Fruit fly (Drosophila melanogaster) ovary, adult (tissue): ENCODE results near the gene CycT.

Source experiments
- CG17801 ChIP-seq: fragments of 200-800 bp; optimal IDR thresholded peaks from 2 replicates; lab custom pipeline; 2019; ENCODE audit warnings: missing biosample characterization, mild to moderate bottlenecking, missing genetic modification characterization, moderate library complexity; ENCODE audit not compliant: partially characterized antibody

The CycT gene

dm6 chr3L:17557215-17557904 lies at the start of gene CycT:
Gene CycT (minus strand): TSS chr3L:17557788.
- peak; percentile 60 for TF ChIP-seq CG17801

- TF ChIP-seq CG17801 = no peak
Measured at dm6 chr3L:17606629-17607287, 49.2 kb upstream of the CycT start.

dm6 chr3L:17604891-17605290 lies 47.3 kb upstream of the CycT start:
- TF ChIP-seq CG17801 = no peak

dm6 chr3L:17603528-17604414 lies 46.2 kb upstream of the CycT start:
- no peak for TF ChIP-seq CG17801

- TF ChIP-seq CG17801 = peak; percentile 87
Measured at dm6 chr3L:17596897-17597296, 39.3 kb upstream of the CycT start.

dm6 chr3L:17595810-17596561 lies 38.4 kb upstream of the CycT start:
- TF ChIP-seq CG17801 = no peak

- TF ChIP-seq CG17801 = no peak
Measured at dm6 chr3L:17593174-17593573, 35.6 kb upstream of the CycT start.

- no peak for TF ChIP-seq CG17801
Measured at dm6 chr3L:17591217-17591467, 33.6 kb upstream of the CycT start.

dm6 chr3L:17590455-17591216 lies 33.0 kb upstream of the CycT start:
- no peak for TF ChIP-seq CG17801

dm6 chr3L:17590049-17590448 lies 32.5 kb upstream of the CycT start:
- TF ChIP-seq CG17801 = no peak

- no peak for TF ChIP-seq CG17801
Measured at dm6 chr3L:17588686-17589085, 31.1 kb upstream of the CycT start.

- TF ChIP-seq CG17801 = no peak
Measured at dm6 chr3L:17587897-17588296, 30.3 kb upstream of the CycT start.

- TF ChIP-seq CG17801 = no peak
Measured at dm6 chr3L:17587292-17587691, 29.7 kb upstream of the CycT start.

- TF ChIP-seq CG17801 = no peak
Measured at dm6 chr3L:17586370-17587048, 28.9 kb upstream of the CycT start.

dm6 chr3L:17584718-17585117 lies 27.1 kb upstream of the CycT start:
- no peak for TF ChIP-seq CG17801

- TF ChIP-seq CG17801 = no peak
Measured at dm6 chr3L:17579626-17580025, 22.0 kb upstream of the CycT start.
